Worm (Caenorhabditis elegans): ENCODE measurements around the gene hsp-1.

ce11 chrIV:17258824-17259223 lies 19.9 kb upstream of the hsp-1 start:
- TF ChIP-seq W03F9.2 (tag; optimal IDR thresholded peaks at IDR 0.05), result no peak
- TF ChIP-seq dao-5 (tag; optimal IDR thresholded peaks at IDR 0.05), result no peak
- no peak for TF ChIP-seq him-1 (tag; optimal IDR thresholded peaks at IDR 0.05)

Measured in whole organism, L4/young adult.